Fruit fly (Drosophila melanogaster) whole organism, pupa: ENCODE data around the gene CG32755.
A peak's percentile ranks its signal among the peaks of the same experiment; 100 is the strongest.

Experiments used
- CG10348 ChIP-seq: fragments of 200-800 bp; sonication (Bioruptor generic); IDR thresholded peaks from 2 replicates; pipeline ENCODE4 v1.3.6; 2022; ENCODE audit warnings: missing biosample characterization, missing genetic modification characterization
- CG12605 ChIP-seq: fragments of 200-800 bp; sonication (Bioruptor generic); IDR thresholded peaks from 2 replicates; pipeline ENCODE4 v1.3.6; 2022; ENCODE audit warnings: missing biosample characterization, missing genetic modification characterization
- CG13204 ChIP-seq: fragments of 200-800 bp; sonication (Bioruptor generic); optimal IDR thresholded peaks from 2 replicates; lab custom pipeline; 2018; ENCODE audit warnings: missing biosample characterization, mild to moderate bottlenecking, missing genetic modification characterization, moderate library complexity
- CG14655 ChIP-seq: fragments of 200-800 bp; sonication (Bioruptor generic); optimal IDR thresholded peaks from 3 replicates; lab custom pipeline; 2017; ENCODE audit warnings: mild to moderate bottlenecking, missing biosample characterization, missing genetic modification reagents, missing genetic modification characterization
- CG15710 ChIP-seq: fragments of 200-800 bp; sonication (Bioruptor generic); optimal IDR thresholded peaks from 2 replicates; lab custom pipeline; 2018; ENCODE audit warnings: missing biosample characterization, mild to moderate bottlenecking, missing genetic modification characterization, moderate library complexity
- CG17806 ChIP-seq: fragments of 200-800 bp; sonication (Bioruptor generic); optimal IDR thresholded peaks from 2 replicates; lab custom pipeline; 2018; ENCODE audit warnings: missing biosample characterization, mild to moderate bottlenecking, missing genetic modification characterization, moderate library complexity
- CG32121 ChIP-seq: fragments of 200-800 bp; sonication (Bioruptor generic); IDR thresholded peaks from 2 replicates; pipeline ENCODE4 v1.3.6; 2022; ENCODE audit warnings: missing biosample characterization, missing genetic modification characterization
- CG34367 ChIP-seq: fragments of 200-800 bp; sonication (Bioruptor generic); optimal IDR thresholded peaks from 2 replicates; lab custom pipeline; 2018; ENCODE audit warnings: missing biosample characterization, mild to moderate bottlenecking, missing genetic modification characterization
- CG4496 ChIP-seq: fragments of 200-800 bp; sonication (Bioruptor generic); IDR thresholded peaks from 3 replicates; pipeline ENCODE4 v1.3.6; 2022; ENCODE audit warnings: missing biosample characterization, missing genetic modification characterization
- CG8159 ChIP-seq: fragments of 200-800 bp; sonication (Bioruptor generic); optimal IDR thresholded peaks from 3 replicates; lab custom pipeline; 2018; ENCODE audit warnings: missing biosample characterization, mild to moderate bottlenecking, missing genetic modification characterization, moderate library complexity
- CG8301 ChIP-seq: fragments of 200-800 bp; sonication (Bioruptor generic); optimal IDR thresholded peaks from 2 replicates; lab custom pipeline; 2018; ENCODE audit warnings: missing biosample characterization, mild to moderate bottlenecking, missing genetic modification characterization
- CG9948 ChIP-seq: fragments of 200-800 bp; sonication (Bioruptor generic); optimal IDR thresholded peaks from 2 replicates; lab custom pipeline; 2018; ENCODE audit warnings: missing biosample characterization, mild to moderate bottlenecking, missing genetic modification characterization, moderate library complexity
- D1 ChIP-seq: fragments of 200-800 bp; sonication (Bioruptor generic); optimal IDR thresholded peaks from 2 replicates; lab custom pipeline; 2018; ENCODE audit warnings: missing biosample characterization, mild to moderate bottlenecking, missing genetic modification characterization, moderate library complexity
- EcR ChIP-seq: fragments of 200-800 bp; sonication (Bioruptor generic); optimal IDR thresholded peaks from 3 replicates; lab custom pipeline; 2019; ENCODE audit warnings: missing biosample characterization, missing genetic modification characterization, mild to moderate bottlenecking, moderate library complexity, missing genetic modification reagents
- Ets98B ChIP-seq: fragments of 200-800 bp; sonication (Bioruptor generic); IDR thresholded peaks from 2 replicates; pipeline ENCODE4 v1.3.6; 2022; ENCODE audit warnings: missing biosample characterization, missing genetic modification characterization
- Pif1A ChIP-seq: fragments of 200-800 bp; sonication (Bioruptor generic); optimal IDR thresholded peaks from 3 replicates; lab custom pipeline; 2016; ENCODE audit warnings: missing biosample characterization, missing genetic modification characterization
- Pif1B ChIP-seq: fragments of 200-800 bp; sonication (Bioruptor generic); optimal IDR thresholded peaks from 3 replicates; lab custom pipeline; 2016; ENCODE audit warnings: missing biosample characterization, missing genetic modification characterization
- Snoo ChIP-seq: fragments of 200-800 bp; sonication (Bioruptor generic); optimal IDR thresholded peaks from 3 replicates; lab custom pipeline; 2017; ENCODE audit warnings: missing biosample characterization, mild to moderate bottlenecking, missing genetic modification characterization, inconsistent platforms
- fd96Ca ChIP-seq: fragments of 200-800 bp; sonication (Bioruptor generic); IDR thresholded peaks from 3 replicates; pipeline ENCODE4 v1.3.6; 2022; ENCODE audit warnings: missing biosample characterization, missing genetic modification characterization
- gl ChIP-seq: fragments of 200-800 bp; sonication (Bioruptor generic); optimal IDR thresholded peaks from 2 replicates; lab custom pipeline; 2018; ENCODE audit warnings: missing biosample characterization, mild to moderate bottlenecking, missing genetic modification characterization
- rn ChIP-seq: fragments of 200-800 bp; sonication (Bioruptor generic); IDR thresholded peaks from 2 replicates; pipeline ENCODE4 v1.3.6; 2022; ENCODE audit warnings: missing biosample characterization, missing genetic modification characterization

The CG32755 gene

DNA sequence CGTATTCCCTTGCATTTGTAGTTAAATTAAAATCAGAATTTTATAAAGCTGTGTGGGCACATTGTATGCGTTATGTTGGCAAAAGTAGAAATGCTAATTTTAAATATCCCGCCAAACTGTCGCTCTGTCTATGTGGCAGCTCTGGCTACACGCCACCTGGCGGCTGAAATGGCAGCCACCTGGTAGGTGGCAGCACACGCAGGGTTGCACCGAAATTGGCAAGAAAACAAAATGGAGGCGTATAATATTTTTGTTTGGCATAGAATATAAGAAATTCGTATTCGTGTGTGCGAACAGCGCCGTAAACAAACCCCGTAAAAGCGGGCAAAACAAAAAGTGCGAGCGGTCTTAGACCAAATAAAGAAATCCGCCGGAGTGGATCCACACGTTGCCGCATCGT, 42.1 kb upstream of the CG32755 start, which contains the start of gene CG12236:
Gene CG12236 (plus strand): TSS at position 220 of the 400 bp plus-strand sequence.
- TF ChIP-seq CG4496 (GFP tag; lab: Robert Waterston, UW) (no peak; the same call in 2 of the 3 replicates), CG34367 (tag; lab: Kevin White, UChicago) (no peak), EcR (GFP tag; lab: Kevin White, UChicago) (peak; percentile 4), rn (GFP tag; lab: Robert Waterston, UW) (no peak), CG15710 (tag; lab: Kevin White, UChicago) (peak; percentile 3), CG12605 (no peak), fd96Ca (GFP tag; lab: Robert Waterston, UW) (no peak), CG8159 (peak; percentile 16), Snoo (tag; lab: Kevin White, UChicago) (peak; percentile 26)

DNA sequence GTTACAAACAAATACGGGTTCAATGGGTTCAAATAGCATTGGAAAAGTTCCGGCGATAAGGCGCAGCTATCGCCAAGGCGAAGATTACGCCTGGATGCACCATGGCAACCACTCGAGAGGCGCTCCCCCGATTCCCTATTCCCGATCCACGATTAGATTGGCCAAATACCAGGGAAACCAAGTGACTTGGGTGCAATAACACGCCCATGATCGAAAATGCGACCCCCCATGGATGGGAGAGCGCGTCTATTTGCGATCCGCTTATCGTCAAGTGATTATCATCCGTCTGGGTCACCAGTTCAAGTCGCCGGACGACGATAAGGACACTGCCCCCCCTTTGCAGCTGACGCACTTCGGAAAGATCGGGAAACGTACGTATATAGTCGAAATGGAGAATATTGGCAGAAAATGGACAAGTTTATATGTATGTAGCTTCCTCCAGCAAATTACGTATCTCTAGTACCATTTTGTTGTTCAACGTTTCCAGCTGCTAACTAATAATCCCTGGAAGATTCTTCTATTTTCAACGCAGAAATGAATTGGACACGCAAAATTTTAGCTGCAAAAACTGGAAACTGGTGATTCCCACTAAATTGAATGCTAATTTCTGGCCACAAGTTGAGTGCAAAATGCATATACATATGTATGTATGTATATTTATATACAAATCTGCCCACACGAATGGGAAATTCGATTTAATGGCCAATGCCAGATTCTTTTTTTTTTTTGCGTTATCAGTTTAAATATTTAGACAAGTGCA, 34.9 kb upstream of the CG32755 start:
- TF ChIP-seq CG15710 (tag; lab: Kevin White, UChicago) (no peak), EcR (GFP tag; lab: Kevin White, UChicago) (peak; percentile 89)

DNA sequence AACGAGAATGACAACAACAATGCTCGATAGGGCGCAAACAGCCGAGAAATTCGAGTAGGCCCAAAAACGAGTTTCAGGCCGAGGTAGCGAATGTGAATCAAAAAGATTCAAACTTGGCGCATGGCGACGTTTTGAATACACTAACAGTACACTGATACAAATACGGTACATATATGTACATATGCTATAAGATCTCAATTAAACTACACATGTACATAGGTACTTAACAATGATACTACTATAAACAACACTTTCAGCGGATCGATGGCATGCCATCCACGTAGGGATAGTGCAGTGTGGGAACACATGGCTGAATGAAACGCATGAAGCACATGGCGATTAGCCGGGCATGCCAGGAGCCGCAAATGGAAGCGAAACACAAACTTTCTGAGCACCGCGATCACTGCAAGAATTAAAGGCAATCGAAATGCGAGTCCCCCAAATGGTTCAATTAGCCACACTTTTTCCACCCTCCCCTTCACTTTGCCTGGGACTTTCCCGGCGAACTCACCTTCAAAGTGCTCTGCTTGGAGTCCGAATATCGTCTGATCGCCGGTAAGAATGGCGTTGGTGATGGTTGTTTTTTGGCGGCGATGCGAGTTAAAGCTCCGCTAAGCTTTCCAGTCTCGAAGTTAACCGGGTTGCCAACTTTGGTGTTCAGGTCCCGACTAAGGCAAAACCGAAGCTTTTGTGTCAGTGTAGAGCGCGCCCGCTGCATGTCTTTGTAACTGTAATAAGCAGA, 34.1 kb upstream of the CG32755 start:
- TF ChIP-seq fd96Ca (GFP tag; lab: Robert Waterston, UW): 0 out of 3 replicates have a peak, but pooled peaks have one; percentile 51
- TF ChIP-seq CG32121 (GFP tag; lab: Robert Waterston, UW): 0 out of 2 replicates have a peak, but pooled peaks have one; percentile 7
- TF ChIP-seq EcR (GFP tag; lab: Kevin White, UChicago): no peak
- peak; percentile 5 for TF ChIP-seq CG34367 (tag; lab: Kevin White, UChicago)
- TF ChIP-seq CG9948 (tag; lab: Kevin White, UChicago): no peak
- TF ChIP-seq Ets98B (GFP tag; lab: Robert Waterston, UW): peak; percentile 30; the same call in 1 of the 2 replicates
- TF ChIP-seq CG17806: no peak
- no peak for TF ChIP-seq CG15710 (tag; lab: Kevin White, UChicago)
- TF ChIP-seq CG8159: peak; percentile 2
- TF ChIP-seq CG4496 (GFP tag; lab: Robert Waterston, UW): 0 out of 3 replicates have a peak, but pooled peaks have one; percentile 4
- no peak for TF ChIP-seq CG8301
- no peak for TF ChIP-seq gl (tag; lab: Kevin White, UChicago)
- TF ChIP-seq CG12605: no peak
- TF ChIP-seq CG14655 (GFP tag; lab: Kevin White, UChicago): no peak

DNA sequence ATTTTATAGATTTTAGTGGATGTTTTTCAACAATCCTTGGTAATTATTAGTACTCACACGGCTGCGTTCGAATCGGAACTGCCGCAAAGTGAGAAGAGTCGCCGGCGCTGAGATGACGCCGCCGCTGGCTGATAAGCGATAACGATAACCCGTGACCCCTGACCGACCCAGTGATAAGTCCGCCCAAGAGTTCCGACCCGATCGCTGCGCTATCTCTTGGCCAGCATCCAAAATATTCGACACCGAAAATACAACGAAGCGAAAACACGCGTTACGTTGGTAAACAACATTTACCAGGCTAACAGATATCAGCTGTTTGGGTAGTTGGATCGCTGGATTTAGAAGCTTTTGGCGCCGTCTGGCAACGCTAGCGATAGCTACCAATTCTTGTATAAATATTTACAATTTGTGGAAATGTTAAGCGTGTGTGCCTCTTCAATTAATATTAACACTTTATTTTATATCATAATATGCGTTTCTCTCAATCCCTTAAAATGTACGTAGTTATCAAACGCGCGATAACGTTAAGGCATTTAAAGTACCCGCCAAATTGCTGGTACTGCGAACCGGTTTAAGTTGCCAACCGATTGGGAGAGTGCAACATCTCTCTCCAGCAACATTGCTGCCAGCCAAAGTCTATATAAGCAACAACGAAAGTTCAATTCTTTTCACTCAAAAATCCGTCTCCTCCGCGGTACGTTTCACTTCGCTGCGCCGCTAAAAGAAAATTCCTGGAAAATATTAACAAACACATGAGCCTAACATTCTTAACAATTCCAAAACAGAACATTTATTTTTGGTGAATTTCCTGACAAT, 33.3 kb upstream of the CG32755 start, which contains the start of the genes Shmt and CG3726:
Gene Shmt (minus strand): TSS at position 304 of the 816 bp plus-strand sequence.
Gene CG3726 (plus strand): TSS at position 604 of the 816 bp plus-strand sequence.
- TF ChIP-seq CG9948 (tag; lab: Kevin White, UChicago) (no peak), CG12605 (peak; percentile 30; the same call in 1 of the 2 replicates), Pif1A (GFP tag; lab: Kevin White, UChicago) (peak; percentile 17), Snoo (tag; lab: Kevin White, UChicago) (no peak), D1 (tag; lab: Kevin White, UChicago) (peak; percentile 81), CG4496 (GFP tag; lab: Robert Waterston, UW) (0 out of 3 replicates have a peak, but pooled peaks have one; percentile 5), CG8301 (no peak)

DNA sequence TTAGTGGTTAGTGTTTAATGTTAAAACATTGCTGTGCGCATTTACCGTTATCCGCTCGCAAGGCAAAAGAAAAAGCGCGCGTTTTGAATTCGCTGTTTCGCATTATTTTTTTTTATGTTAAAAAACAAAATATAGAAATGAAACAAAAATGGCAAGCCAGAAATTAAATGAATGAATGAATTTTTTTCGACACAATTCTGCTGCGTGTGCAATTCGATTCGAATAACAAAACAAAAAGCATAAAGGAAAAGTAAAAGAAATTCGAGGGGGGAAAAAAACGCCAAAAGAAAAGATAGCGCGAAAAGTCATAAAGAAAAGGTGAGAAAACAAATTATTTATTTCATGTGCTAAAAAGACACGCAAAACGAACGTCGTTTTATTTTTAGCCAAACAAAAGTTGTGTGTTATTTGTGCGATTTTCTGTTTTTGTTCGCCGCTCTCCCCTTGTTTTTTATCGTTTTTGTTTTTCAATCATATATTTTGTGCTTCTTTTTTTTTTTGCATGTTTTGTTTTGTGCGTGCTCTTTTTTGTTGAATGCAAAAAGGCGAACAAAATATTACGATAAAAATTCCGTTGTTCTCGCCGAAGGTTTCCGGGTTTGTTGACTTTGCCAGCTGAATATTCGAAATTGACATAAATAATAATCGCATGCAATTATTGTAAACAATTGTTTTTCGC, 32.6 kb upstream of the CG32755 start:
- TF ChIP-seq CG12605 (peak; percentile 38; the same call in 1 of the 2 replicates), CG15710 (tag; lab: Kevin White, UChicago) (no peak), CG8159 (no peak), D1 (tag; lab: Kevin White, UChicago) (no peak), CG4496 (GFP tag; lab: Robert Waterston, UW) (0 out of 3 replicates have a peak, but pooled peaks have one; percentile 51), CG32121 (GFP tag; lab: Robert Waterston, UW) (peak; percentile 29; the same call in 1 of the 2 replicates), Snoo (tag; lab: Kevin White, UChicago) (peak; percentile 12)

DNA sequence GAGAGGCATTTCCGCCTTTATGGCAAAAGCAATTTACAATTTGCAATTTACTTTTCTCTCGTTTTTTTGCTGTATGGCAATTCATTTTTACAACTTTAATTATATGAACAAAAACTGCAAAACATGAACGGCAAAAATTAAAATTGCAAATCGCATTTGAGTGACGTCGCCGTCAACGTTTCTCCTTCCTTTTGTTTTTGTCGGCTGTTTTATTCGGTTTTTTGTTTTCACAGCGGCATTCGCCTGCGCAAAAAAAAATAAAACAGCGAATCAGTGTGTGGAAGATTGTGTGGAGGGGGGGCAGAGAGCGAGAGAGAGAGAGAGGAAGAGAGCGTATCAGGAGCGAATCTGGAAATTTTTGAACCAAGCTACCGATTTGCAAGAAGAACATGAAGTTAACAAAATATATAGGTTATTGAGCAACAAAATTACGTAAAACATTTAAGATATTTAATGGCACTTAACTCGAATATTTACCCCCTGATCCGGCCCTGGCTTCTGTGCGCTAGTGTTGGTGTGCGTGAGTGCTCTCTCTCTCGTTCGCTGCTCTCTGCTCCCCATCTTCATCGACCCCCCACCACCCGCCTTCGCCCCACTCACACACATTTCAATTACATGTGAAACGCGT, 31.4 kb upstream of the CG32755 start:
- peak; percentile 92 for TF ChIP-seq EcR (GFP tag; lab: Kevin White, UChicago)
- TF ChIP-seq CG34367 (tag; lab: Kevin White, UChicago): peak; percentile 99
- peak; percentile 98 for TF ChIP-seq D1 (tag; lab: Kevin White, UChicago)
- peak; percentile 99 for TF ChIP-seq rn (GFP tag; lab: Robert Waterston, UW)
- peak; percentile 100 for TF ChIP-seq Snoo (tag; lab: Kevin White, UChicago)
- peak; percentile 99 for TF ChIP-seq CG17806
- peak; percentile 99 for TF ChIP-seq Pif1A (GFP tag; lab: Kevin White, UChicago)
- peak; percentile 100 for TF ChIP-seq CG32121 (GFP tag; lab: Robert Waterston, UW)
- TF ChIP-seq CG13204: peak; percentile 98
- peak; percentile 99 for TF ChIP-seq CG15710 (tag; lab: Kevin White, UChicago)
- peak; percentile 99 for TF ChIP-seq CG9948 (tag; lab: Kevin White, UChicago)
- peak; percentile 100 for TF ChIP-seq CG4496 (GFP tag; lab: Robert Waterston, UW)
- peak; percentile 98 for TF ChIP-seq CG10348 (GFP tag; lab: Robert Waterston, UW)
- TF ChIP-seq Pif1B: peak; percentile 99
- TF ChIP-seq CG8301: peak; percentile 99
- peak; percentile 99 for TF ChIP-seq gl (tag; lab: Kevin White, UChicago)
- peak; percentile 99 for TF ChIP-seq CG8159
- peak; percentile 100 for TF ChIP-seq CG14655 (GFP tag; lab: Kevin White, UChicago)
- TF ChIP-seq Ets98B (GFP tag; lab: Robert Waterston, UW): peak; percentile 100
- TF ChIP-seq fd96Ca (GFP tag; lab: Robert Waterston, UW): peak; percentile 100
- TF ChIP-seq CG12605: peak; percentile 99
- TF ChIP-seq, all 21 proteins: peak for 21
